Worm (Caenorhabditis elegans): ENCODE measurements around the gene ZK418.13.

The ZK418.13 gene

DNA sequence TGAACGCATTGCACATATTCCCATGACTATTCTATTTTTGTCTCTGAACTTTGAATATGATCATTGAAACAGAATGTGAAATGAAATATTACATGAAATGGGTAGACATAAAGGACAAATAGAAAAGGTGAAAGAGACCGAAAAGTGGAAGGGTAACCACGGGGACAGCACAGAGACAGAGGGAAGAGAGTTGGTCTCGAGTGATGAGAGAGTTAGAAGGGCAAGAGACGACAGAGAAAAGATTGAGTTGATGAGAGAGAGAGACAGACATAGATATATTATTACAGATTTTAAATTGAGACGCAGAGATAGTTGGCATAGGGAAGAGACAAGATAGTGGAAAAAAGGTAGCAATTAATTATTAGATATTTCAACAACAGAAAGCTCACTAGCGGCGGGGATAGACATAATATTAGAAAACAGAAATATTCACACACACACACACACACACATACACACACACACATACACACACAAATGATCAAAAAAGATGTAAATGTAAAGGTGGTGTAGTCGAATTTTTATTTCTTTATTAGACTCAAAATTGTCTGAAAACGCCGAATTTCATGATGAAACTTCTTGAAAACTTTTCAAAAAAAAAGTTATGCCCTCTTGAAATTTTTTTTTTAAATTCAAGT lies 40.4 kb upstream of the ZK418.13 start (continued):
- TF ChIP-seq attf-3 (GFP tag; conservative IDR thresholded peaks at IDR 0.05) (no peak), hmg-1.2 (GFP tag; IDR thresholded peaks at IDR 0.05) (peak; percentile 79), aptf-2 (GFP tag; conservative IDR thresholded peaks at IDR 0.05) (no peak), efl-1 (GFP tag; optimal IDR thresholded peaks at IDR 0.05) (no peak), dpff-1 (tag; optimal IDR thresholded peaks at IDR 0.05) (no peak), lag-1 (GFP tag; IDR thresholded peaks at IDR 0.05) (no peak), cebp-1 (GFP tag; IDR thresholded peaks at IDR 0.05) (no peak), cebp-1 (tag; optimal IDR thresholded peaks at IDR 0.05) (peak; percentile 72), tlf-1 (GFP tag; optimal IDR thresholded peaks at IDR 0.05) (no peak), F37B4.10 (GFP tag; IDR thresholded peaks at IDR 0.05) (no peak), nfya-1 (tag; optimal IDR thresholded peaks at IDR 0.05; ENCODE audit: borderline replicate concordance, insufficient read depth) (no peak)

DNA sequence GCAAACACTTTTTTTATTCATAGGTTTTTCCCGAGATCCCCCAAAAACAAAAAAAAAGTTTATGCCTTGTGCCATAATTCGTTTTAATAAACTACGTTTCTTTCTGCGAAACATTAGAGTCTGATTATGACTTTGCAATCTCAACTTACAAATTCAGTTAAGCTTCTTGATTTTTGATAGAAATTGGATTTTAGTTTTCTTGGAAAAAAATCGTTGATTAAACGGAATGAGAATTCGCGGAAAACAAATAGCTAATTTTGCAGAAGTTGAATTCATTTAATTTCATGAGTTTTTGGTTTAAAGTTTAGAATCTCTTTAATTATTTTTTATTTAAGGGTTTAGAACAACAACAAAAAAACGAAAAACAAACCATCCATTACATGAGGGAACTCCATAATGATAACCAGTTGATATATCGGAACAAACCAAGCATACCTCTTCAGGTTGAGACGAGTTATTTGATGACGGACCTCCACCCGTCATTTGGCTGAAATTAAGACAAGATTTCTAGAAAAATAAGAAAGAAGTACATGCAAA lies 38.7 kb upstream of the ZK418.13 start, which contains the start of gene nhr-10:
Gene nhr-10, minus strand, starts transcription at position 487 of the 537 bp plus-strand sequence.
- TF ChIP-seq F10E7.11 (tag; optimal IDR thresholded peaks at IDR 0.05) (no peak), xnd-1 (tag; optimal IDR thresholded peaks at IDR 0.05) (no peak), Y79H2A.3 (GFP tag; conservative IDR thresholded peaks at IDR 0.05) (no peak), F33H1.4 (GFP tag; IDR thresholded peaks at IDR 0.05) (no peak), F57C9.4 (tag; optimal IDR thresholded peaks at IDR 0.05) (no peak), T26A5.8 (tag; optimal IDR thresholded peaks at IDR 0.05) (no peak), let-607 (tag; optimal IDR thresholded peaks at IDR 0.05) (no peak), K11D2.4 (GFP tag; IDR thresholded peaks at IDR 0.05) (no peak), F52B5.7 (tag; optimal IDR thresholded peaks at IDR 0.05) (no peak), dpff-1 (tag; optimal IDR thresholded peaks at IDR 0.05) (no peak), bed-1 (GFP tag; IDR thresholded peaks at IDR 0.05) (no peak), nfya-2 (GFP tag; IDR thresholded peaks at IDR 0.05) (no peak), madf-6 (GFP tag; IDR thresholded peaks at IDR 0.05) (no peak), nhr-120 (GFP tag; IDR thresholded peaks at IDR 0.05) (no peak), K12H6.12 (tag; optimal IDR thresholded peaks at IDR 0.05) (no peak), bed-2 (GFP tag; IDR thresholded peaks at IDR 0.05) (no peak), sea-2 (GFP tag; IDR thresholded peaks at IDR 0.05) (no peak), ztf-25 (GFP tag; IDR thresholded peaks at IDR 0.05) (no peak), unc-62 (GFP tag; optimal IDR thresholded peaks at IDR 0.05) (no peak)

DNA sequence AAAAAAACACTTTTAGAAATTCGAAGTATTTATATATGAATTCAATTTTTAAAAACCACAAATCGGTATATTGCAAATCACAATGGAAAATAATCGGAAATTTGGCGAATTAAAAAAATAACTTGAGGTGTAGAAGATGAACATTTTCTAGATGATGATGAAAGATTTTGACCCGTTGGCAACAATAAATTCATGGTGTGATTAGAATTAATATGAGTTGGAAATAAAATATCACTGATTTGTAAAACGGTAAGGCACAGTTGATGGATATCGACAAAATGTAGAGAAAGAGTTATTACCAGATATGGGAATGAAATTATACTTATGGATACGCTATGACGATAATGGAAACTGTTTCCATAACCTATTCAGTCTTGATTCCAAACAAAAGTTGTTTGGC lies 36.0 kb upstream of the ZK418.13 start:
- no peak for TF ChIP-seq rec-8 (tag; optimal IDR thresholded peaks at IDR 0.05)
- no peak for TF ChIP-seq mes-4 (tag; optimal IDR thresholded peaks at IDR 0.05)
- TF ChIP-seq madf-6 (GFP tag; IDR thresholded peaks at IDR 0.05): no peak
- no peak for TF ChIP-seq mcd-1 (GFP tag; IDR thresholded peaks at IDR 0.05)
- TF ChIP-seq cebp-2 (GFP tag; IDR thresholded peaks at IDR 0.05): no peak
- TF ChIP-seq hmg-1.2 (GFP tag; IDR thresholded peaks at IDR 0.05): no peak
- TF ChIP-seq ztf-22 (GFP tag; optimal IDR thresholded peaks at IDR 0.05): no peak
- TF ChIP-seq F33H1.4 (GFP tag; IDR thresholded peaks at IDR 0.05): no peak
- no peak for TF ChIP-seq chd-7 (tag; optimal IDR thresholded peaks at IDR 0.05)
- TF ChIP-seq Y53F4B.3 (GFP tag; IDR thresholded peaks at IDR 0.05): no peak
- no peak for TF ChIP-seq nfyb-1 (GFP tag; IDR thresholded peaks at IDR 0.05)
- no peak for TF ChIP-seq K12H6.12 (tag; optimal IDR thresholded peaks at IDR 0.05)
- no peak for TF ChIP-seq hlh-26 (GFP tag; conservative IDR thresholded peaks at IDR 0.05)
- no peak for TF ChIP-seq ccch-3 (GFP tag; optimal IDR thresholded peaks at IDR 0.05)
- TF ChIP-seq F52B5.7 (tag; optimal IDR thresholded peaks at IDR 0.05): no peak
- no peak for TF ChIP-seq ztf-28 (GFP tag; IDR thresholded peaks at IDR 0.05)
- TF ChIP-seq unc-62 (GFP tag; optimal IDR thresholded peaks at IDR 0.05): no peak

All from whole organism, young adult.